Worm (Caenorhabditis elegans) whole organism, late embryonic: ENCODE measurements around the gene cct-1.

Experiments used
- C08G9.2 ChIP-seq: sonication (generic microtip); optimal IDR thresholded peaks from 2 replicates; lab custom pipeline; 2016; ENCODE audit warnings: mild to moderate bottlenecking, missing genetic modification characterization, moderate library complexity, missing compliant biosample characterization
- F13H6.1 ChIP-seq: sonication (generic microtip); optimal IDR thresholded peaks from 2 replicates; lab custom pipeline; 2016; ENCODE audit warnings: missing genetic modification characterization, missing compliant biosample characterization
- Y22D7AL.16 ChIP-seq: sonication (generic microtip); optimal IDR thresholded peaks from 2 replicates; lab custom pipeline; 2016; ENCODE audit warnings: missing genetic modification characterization, missing compliant biosample characterization
- ahr-1 ChIP-seq: sonication (generic microtip); optimal IDR thresholded peaks from 2 replicates; lab custom pipeline; 2016; ENCODE audit warnings: missing genetic modification characterization, missing compliant biosample characterization
- ama-1 ChIP-seq: fragments of 150-350 bp; optimal IDR thresholded peaks from 2 replicates; lab custom pipeline; 2014
- ceh-24 ChIP-seq: sonication (generic microtip); optimal IDR thresholded peaks from 2 replicates; lab custom pipeline; 2016; ENCODE audit warnings: mild to moderate bottlenecking, missing genetic modification characterization, missing compliant biosample characterization
- ceh-30 ChIP-seq: fragments of 150-350 bp; optimal IDR thresholded peaks from 2 replicates; lab custom pipeline; 2014; ENCODE audit warnings: missing biosample characterization, missing genetic modification characterization
- hlh-30 ChIP-seq: sonication (generic microtip); optimal IDR thresholded peaks from 2 replicates; lab custom pipeline; 2017; ENCODE audit warnings: antibody characterized with exemption, missing genetic modification characterization, missing compliant biosample characterization; ENCODE audit not compliant: insufficient read depth
- madf-2 ChIP-seq: sonication (generic microtip); optimal IDR thresholded peaks from 2 replicates; lab custom pipeline; 2017; ENCODE audit warnings: missing genetic modification characterization, missing compliant biosample characterization
- mec-3 ChIP-seq: sonication (generic microtip); optimal IDR thresholded peaks from 2 replicates; lab custom pipeline; 2016; ENCODE audit warnings: borderline replicate concordance, missing genetic modification characterization, missing compliant biosample characterization
- pha-4 ChIP-seq: fragments of 150-350 bp; optimal IDR thresholded peaks from 2 replicates; lab custom pipeline; 2018; ENCODE audit warnings: missing biosample characterization, missing genetic modification reagents, missing genetic modification characterization
- rnt-1 ChIP-seq: sonication (generic microtip); optimal IDR thresholded peaks from 2 replicates; lab custom pipeline; 2016; ENCODE audit warnings: missing genetic modification characterization, missing compliant biosample characterization
- sox-2 ChIP-seq: fragments of 200-800 bp; sonication (Bioruptor generic); IDR thresholded peaks from 2 replicates; pipeline ENCODE4 v1.3.6; 2022; ENCODE audit warnings: missing genetic modification reagents, missing genetic modification characterization, missing compliant biosample characterization
- sox-4 ChIP-seq: sonication (generic microtip); optimal IDR thresholded peaks from 2 replicates; lab custom pipeline; 2017; ENCODE audit warnings: mild to moderate bottlenecking, missing genetic modification characterization, inconsistent platforms, missing compliant biosample characterization

DNA sequence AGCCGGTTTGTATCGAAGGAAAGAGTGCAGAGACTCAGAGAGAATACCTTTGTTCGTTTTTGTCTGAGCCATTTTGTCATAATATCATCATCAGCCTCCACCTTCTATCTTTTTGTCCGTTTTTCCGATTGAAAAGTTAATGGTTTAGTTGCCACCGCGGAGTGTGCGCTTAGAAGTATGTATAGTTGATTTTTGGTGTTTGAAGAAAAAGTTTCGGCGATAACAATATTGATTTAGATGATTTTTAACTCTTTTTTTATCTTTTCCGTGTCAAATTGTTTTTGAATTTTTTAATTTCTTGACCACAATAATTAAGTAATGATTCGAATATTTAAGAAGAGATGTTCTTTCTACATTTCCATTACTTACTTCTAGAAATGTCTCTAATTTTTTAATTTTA lies 20.4 kb downstream of the cct-1 start:
- TF ChIP-seq mec-3 (no peak), rnt-1 (tag; lab: Kevin White, UChicago) (no peak), ceh-24 (tag; lab: Kevin White, UChicago) (no peak), sox-4 (tag; lab: Kevin White, UChicago) (no peak), ama-1 (no peak), sox-2 (GFP tag; lab: Robert Waterston, UW) (no peak), hlh-30 (tag; lab: Kevin White, UChicago) (no peak), C08G9.2 (tag; lab: Kevin White, UChicago) (no peak), madf-2 (tag; lab: Kevin White, UChicago) (no peak), Y22D7AL.16 (tag; lab: Kevin White, UChicago) (no peak), pha-4 (no peak), ahr-1 (tag; lab: Kevin White, UChicago) (no peak), F13H6.1 (no peak), ceh-30 (tag; lab: Kevin White, UChicago) (no peak)
